Fruit fly (Drosophila melanogaster): Measurements from ENCODE around the gene CG11885.

Gene CG11885

DNA sequence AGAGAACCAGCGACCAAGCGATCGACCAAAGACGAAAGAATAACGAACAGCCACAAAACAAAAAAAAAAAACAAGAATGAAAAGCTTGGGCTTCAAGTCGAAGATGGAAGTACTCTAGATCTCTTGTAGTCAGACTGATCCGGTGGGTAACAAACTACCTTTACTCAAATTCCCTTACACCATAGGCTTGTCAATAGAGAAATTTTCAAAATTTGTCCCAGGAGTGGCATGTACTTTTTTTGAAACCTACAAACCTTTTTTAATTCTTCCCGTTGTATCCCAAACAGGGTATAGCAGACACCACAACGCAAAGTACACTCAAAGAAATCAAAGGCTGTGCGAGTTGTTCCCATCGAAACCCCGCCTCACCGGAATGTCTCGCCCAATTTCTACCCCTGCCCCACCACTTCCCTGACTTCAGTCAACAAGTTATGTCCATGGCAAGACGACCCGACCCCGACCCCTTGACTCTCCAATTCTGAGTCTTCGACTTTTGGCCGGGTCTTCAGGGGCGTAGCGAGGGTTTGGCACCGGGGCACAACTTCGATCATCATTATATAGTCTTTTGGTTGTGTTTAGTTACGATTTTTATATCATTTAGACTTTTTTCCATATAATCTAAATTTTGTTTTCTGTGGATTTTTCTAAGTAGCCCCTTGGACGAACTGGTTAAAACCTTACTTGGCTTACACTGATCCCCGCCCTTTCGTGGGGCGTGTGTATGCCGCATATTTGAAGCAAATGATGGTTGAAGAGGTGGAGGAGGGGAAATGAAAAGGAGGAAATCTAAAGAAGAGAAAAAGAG is 8.6 kb upstream of the CG11885 start (continued):
- TF ChIP-seq Dfd (GFP tag; optimal IDR thresholded peaks at IDR 0.05) (no peak), Sp1 (GFP tag; optimal IDR thresholded peaks at IDR 0.05) (peak; percentile 94), HLH106 (tag; optimal IDR thresholded peaks at IDR 0.05) (peak; percentile 94), Hnf4 (GFP tag; optimal IDR thresholded peaks at IDR 0.05) (peak; percentile 95), Dif (GFP tag; optimal IDR thresholded peaks at IDR 0.05; ENCODE audit: partially characterized antibody) (no peak), CG9705 (GFP tag; optimal IDR thresholded peaks at IDR 0.05) (peak; percentile 82), Vsx2 (GFP tag; optimal IDR thresholded peaks at IDR 0.05; ENCODE audit: partially characterized antibody) (no peak), CrebA (GFP tag; optimal IDR thresholded peaks at IDR 0.05; ENCODE audit: borderline replicate concordance) (peak; percentile 24), Hr78 (GFP tag; optimal IDR thresholded peaks at IDR 0.05) (no peak), Myc (optimal IDR thresholded peaks at IDR 0.05) (no peak)

DNA sequence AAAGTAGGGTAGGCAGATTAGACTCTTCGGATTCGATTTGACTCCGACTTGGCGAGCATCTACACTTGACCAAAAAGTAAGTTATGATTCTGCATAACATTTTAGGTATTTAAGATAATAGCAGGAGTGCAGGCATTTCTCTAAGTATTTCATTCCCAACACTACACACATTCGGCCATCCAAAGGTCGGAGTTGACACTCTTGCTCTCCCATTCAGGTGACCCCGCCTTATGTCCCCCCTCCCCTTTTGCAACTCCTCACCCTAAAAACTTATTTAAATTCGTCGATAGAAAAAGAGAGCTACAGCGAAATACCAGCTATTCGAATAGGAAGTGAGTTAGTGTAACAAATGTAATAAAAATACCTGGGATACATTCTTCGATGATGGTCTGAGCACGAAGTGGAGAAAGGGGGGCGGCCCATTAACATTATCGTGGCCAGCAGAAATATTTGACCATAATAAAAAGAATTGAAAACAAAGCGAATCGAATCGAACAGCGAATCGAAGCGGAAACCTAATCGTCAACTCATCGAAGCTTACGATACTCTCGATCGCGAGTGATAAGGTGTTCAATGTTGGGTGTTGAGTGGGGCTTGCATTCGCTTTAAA is 7.2 kb upstream of the CG11885 start:
- TF ChIP-seq foxo (GFP tag; optimal IDR thresholded peaks at IDR 0.05) = no peak
- TF ChIP-seq fru (GFP tag; optimal IDR thresholded peaks at IDR 0.05) = no peak
- TF ChIP-seq Jra (GFP tag; optimal IDR thresholded peaks at IDR 0.05) = no peak
- no peak for TF ChIP-seq usp (GFP tag; optimal IDR thresholded peaks at IDR 0.05)
- TF ChIP-seq pan (optimal IDR thresholded peaks at IDR 0.05) = no peak
- TF ChIP-seq OdsH (GFP tag; optimal IDR thresholded peaks at IDR 0.05) = no peak
- TF ChIP-seq Vsx2 (GFP tag; optimal IDR thresholded peaks at IDR 0.05; ENCODE audit: partially characterized antibody) = no peak
- TF ChIP-seq sage (GFP tag; optimal IDR thresholded peaks at IDR 0.05) = no peak
- no peak for TF ChIP-seq CG32264 (GFP tag; optimal IDR thresholded peaks at IDR 0.05)
- TF ChIP-seq Rel (GFP tag; optimal IDR thresholded peaks at IDR 0.05) = no peak
- no peak for TF ChIP-seq Rel (tag; optimal IDR thresholded peaks at IDR 0.05)
- TF ChIP-seq psq (GFP tag; optimal IDR thresholded peaks at IDR 0.05) = no peak
- TF ChIP-seq N (GFP tag; optimal IDR thresholded peaks at IDR 0.05) = no peak
- no peak for TF ChIP-seq woc (GFP tag; optimal IDR thresholded peaks at IDR 0.05)
- no peak for TF ChIP-seq Myc (optimal IDR thresholded peaks at IDR 0.05)
- no peak for TF ChIP-seq HLH106 (tag; optimal IDR thresholded peaks at IDR 0.05)
- no peak for TF ChIP-seq Dif (GFP tag; optimal IDR thresholded peaks at IDR 0.05; ENCODE audit: partially characterized antibody)
- no peak for TF ChIP-seq rgr (GFP tag; optimal IDR thresholded peaks at IDR 0.05)
- no peak for TF ChIP-seq dsf (GFP tag; optimal IDR thresholded peaks at IDR 0.05; ENCODE audit: borderline replicate concordance)

DNA sequence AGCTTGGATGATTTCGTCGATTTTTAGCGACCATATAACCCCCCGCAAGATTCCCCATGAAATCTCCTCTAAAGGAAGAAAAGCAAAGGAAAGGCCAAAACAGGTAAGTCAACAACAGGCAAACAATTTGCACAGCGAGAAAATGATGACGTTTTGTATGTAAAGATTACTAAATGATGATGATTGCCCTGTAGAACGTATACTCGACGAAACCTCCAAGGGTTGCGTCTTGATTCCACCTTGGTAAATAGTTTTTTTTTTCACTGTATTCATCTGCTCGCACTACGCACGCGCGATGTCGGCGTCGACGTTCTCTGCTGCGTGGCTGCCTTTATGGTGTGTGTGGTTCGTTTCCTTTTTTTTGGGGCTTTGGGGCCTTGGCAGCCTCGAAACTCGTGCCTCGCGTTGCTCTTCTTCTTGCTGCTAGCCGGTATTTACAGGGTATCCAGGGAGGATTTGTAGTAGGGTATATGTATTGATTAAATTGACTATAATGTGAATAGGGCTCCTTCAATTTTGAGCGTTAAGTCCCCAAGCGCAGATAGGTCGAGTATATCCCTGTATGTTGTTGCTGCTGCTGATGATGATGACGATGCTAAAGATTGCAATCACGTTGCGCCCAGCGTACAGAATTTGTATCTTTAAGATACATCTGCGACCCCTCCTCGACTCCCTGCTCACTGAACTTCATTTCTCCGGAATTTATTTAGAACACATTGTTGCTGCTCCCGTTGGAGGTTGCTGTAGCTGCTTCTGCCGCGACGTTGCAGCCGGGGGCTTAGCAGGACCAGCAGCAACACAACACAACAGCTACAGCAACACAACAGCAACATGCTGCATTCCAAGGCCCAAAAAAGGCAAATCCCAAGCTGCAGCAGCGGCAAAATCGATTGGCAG is 6.3 kb upstream of the CG11885 start:
- peak; percentile 85 for TF ChIP-seq dmrt93B (GFP tag; optimal IDR thresholded peaks at IDR 0.05)
- peak; percentile 97 for TF ChIP-seq br (GFP tag; optimal IDR thresholded peaks at IDR 0.05)
- TF ChIP-seq fru (GFP tag; optimal IDR thresholded peaks at IDR 0.05) = peak; percentile 95
- no peak for TF ChIP-seq GATAd (GFP tag; optimal IDR thresholded peaks at IDR 0.05)
- no peak for TF ChIP-seq tai (GFP tag; optimal IDR thresholded peaks at IDR 0.05)
- no peak for TF ChIP-seq Myc (optimal IDR thresholded peaks at IDR 0.05)
- TF ChIP-seq usp (GFP tag; optimal IDR thresholded peaks at IDR 0.05) = no peak
- TF ChIP-seq h (GFP tag; optimal IDR thresholded peaks at IDR 0.05) = peak; percentile 94
- TF ChIP-seq rgr (GFP tag; optimal IDR thresholded peaks at IDR 0.05) = peak; percentile 93
- no peak for TF ChIP-seq pan (optimal IDR thresholded peaks at IDR 0.05)
- peak; percentile 74 to 95 for TF ChIP-seq foxo (GFP tag; optimal IDR thresholded peaks at IDR 0.05)
- no peak for TF ChIP-seq CrebA (GFP tag; optimal IDR thresholded peaks at IDR 0.05; ENCODE audit: borderline replicate concordance)
- TF ChIP-seq Hnf4 (GFP tag; optimal IDR thresholded peaks at IDR 0.05) = peak; percentile 96
- peak; percentile 68 for TF ChIP-seq Rel (GFP tag; optimal IDR thresholded peaks at IDR 0.05)
- TF ChIP-seq Rel (tag; optimal IDR thresholded peaks at IDR 0.05) = peak; percentile 30
- peak; percentile 92 for TF ChIP-seq sage (GFP tag; optimal IDR thresholded peaks at IDR 0.05)
- TF ChIP-seq Abd-B (GFP tag; optimal IDR thresholded peaks at IDR 0.05) = no peak
- peak; percentile 4 for TF ChIP-seq Hr83 (GFP tag; optimal IDR thresholded peaks at IDR 0.05; ENCODE audit: poor library complexity, severe bottlenecking)
- no peak for TF ChIP-seq dl (GFP tag; optimal IDR thresholded peaks at IDR 0.05; ENCODE audit: insufficient read depth in 1 of 2, partially characterized antibody in 2 of 2)
- peak; percentile 77 for TF ChIP-seq CG32264 (GFP tag; optimal IDR thresholded peaks at IDR 0.05)
- TF ChIP-seq Hr78 (GFP tag; optimal IDR thresholded peaks at IDR 0.05) = no peak
- TF ChIP-seq lola (GFP tag; optimal IDR thresholded peaks at IDR 0.05) = no peak
- peak; percentile 95 for TF ChIP-seq ey (GFP tag; optimal IDR thresholded peaks at IDR 0.05)
- peak; percentile 96 for TF ChIP-seq psq (GFP tag; optimal IDR thresholded peaks at IDR 0.05)
- peak; percentile 81 for TF ChIP-seq HLH106 (tag; optimal IDR thresholded peaks at IDR 0.05)
- TF ChIP-seq woc (GFP tag; optimal IDR thresholded peaks at IDR 0.05) = peak; percentile 95
- TF ChIP-seq Dif (GFP tag; optimal IDR thresholded peaks at IDR 0.05; ENCODE audit: partially characterized antibody) = no peak
- peak; percentile 86 for TF ChIP-seq CG9705 (GFP tag; optimal IDR thresholded peaks at IDR 0.05)
- TF ChIP-seq Vsx2 (GFP tag; optimal IDR thresholded peaks at IDR 0.05; ENCODE audit: partially characterized antibody) = no peak
- peak; percentile 92 for TF ChIP-seq brk (GFP tag; optimal IDR thresholded peaks at IDR 0.05)
- peak; percentile 72 for TF ChIP-seq dsf (GFP tag; optimal IDR thresholded peaks at IDR 0.05; ENCODE audit: borderline replicate concordance)
- no peak for TF ChIP-seq Dfd (GFP tag; optimal IDR thresholded peaks at IDR 0.05)
- peak; percentile 94 for TF ChIP-seq Sp1 (GFP tag; optimal IDR thresholded peaks at IDR 0.05)
- peak; percentile 90 for TF ChIP-seq Jra (GFP tag; optimal IDR thresholded peaks at IDR 0.05)
- TF ChIP-seq sv (GFP tag; optimal IDR thresholded peaks at IDR 0.05) = no peak
- TF ChIP-seq OdsH (GFP tag; optimal IDR thresholded peaks at IDR 0.05) = peak; percentile 96

Data from whole organism, wandering third instar larva.